Worm (Caenorhabditis elegans) whole organism, young adult: ENCODE measurements around the gene K03H9.3.

Experiments used
- K11D2.4 ChIP-seq: fragments of 200-800 bp; sonication (Bioruptor generic); IDR thresholded peaks from 2 replicates; pipeline ENCODE4 v1.3.6; 2022; ENCODE audit warnings: missing genetic modification reagents, missing genetic modification characterization, missing compliant biosample characterization
- ZK185.1 ChIP-seq: sonication (generic microtip); optimal IDR thresholded peaks from 2 replicates; lab custom pipeline; 2016; ENCODE audit warnings: mild to moderate bottlenecking, missing genetic modification characterization, missing compliant biosample characterization; ENCODE audit not compliant: poor library complexity, severe bottlenecking
- hmg-20 ChIP-seq: fragments of 200-800 bp; sonication (Bioruptor generic); IDR thresholded peaks from 2 replicates; pipeline ENCODE4 v1.3.6; 2022; ENCODE audit warnings: missing genetic modification reagents, missing genetic modification characterization, missing compliant biosample characterization
- lsl-1 ChIP-seq: fragments of 200-800 bp; sonication (Bioruptor generic); optimal IDR thresholded peaks from 2 replicates; lab custom pipeline; 2018; ENCODE audit warnings: mild to moderate bottlenecking, missing genetic modification characterization, moderate library complexity, missing compliant biosample characterization
- xnd-1 ChIP-seq: sonication (generic microtip); optimal IDR thresholded peaks from 2 replicates; lab custom pipeline; 2016; ENCODE audit warnings: missing genotype, missing genetic modification reagents, missing genetic modification characterization, missing compliant biosample characterization

- TF ChIP-seq xnd-1 (tag; lab: Kevin White, UChicago) (no peak), K11D2.4 (GFP tag; lab: Robert Waterston, UW) (no peak), ZK185.1 (tag; lab: Kevin White, UChicago) (no peak), lsl-1 (GFP tag; lab: Kevin White, UChicago) (no peak), hmg-20 (GFP tag; lab: Robert Waterston, UW) (no peak)
Observed at ce11 chrII:6448189-6448588, 25.3 kb downstream of the K03H9.3 start.
